Worm (Caenorhabditis elegans): ENCODE results near the gene F46G10.1.

Gene F46G10.1

DNA sequence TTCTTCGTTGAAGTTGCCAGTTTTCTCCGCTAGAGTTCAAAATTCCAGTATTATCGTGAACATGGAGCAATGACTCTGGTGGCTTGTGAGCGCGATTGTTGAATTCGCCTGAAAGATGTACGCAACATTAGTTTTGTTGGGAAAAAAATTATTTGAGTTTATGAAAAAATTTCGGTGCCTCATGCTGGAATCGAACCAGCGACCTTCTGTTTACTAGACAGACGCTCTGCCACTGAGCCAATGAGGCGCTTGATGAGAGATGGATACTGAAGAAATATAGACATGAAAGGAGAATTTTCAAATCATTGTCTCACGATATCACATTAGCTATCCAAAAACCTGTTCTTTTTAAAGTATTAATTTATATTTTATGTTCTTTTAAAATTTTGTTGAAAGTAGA, 28.1 kb downstream of the F46G10.1 start:
- TF ChIP-seq sox-4 (tag; optimal IDR thresholded peaks at IDR 0.05): no peak
- no peak for TF ChIP-seq fkh-6 (tag; optimal IDR thresholded peaks at IDR 0.05)
- TF ChIP-seq elt-4 (tag; optimal IDR thresholded peaks at IDR 0.05): no peak
- no peak for TF ChIP-seq sox-2 (GFP tag; IDR thresholded peaks at IDR 0.05)
- TF ChIP-seq rnt-1 (tag; optimal IDR thresholded peaks at IDR 0.05): no peak
- TF ChIP-seq C08G9.2 (tag; optimal IDR thresholded peaks at IDR 0.05): no peak
- TF ChIP-seq hlh-8 (tag; optimal IDR thresholded peaks at IDR 0.05): no peak
- TF ChIP-seq fax-1 (tag; optimal IDR thresholded peaks at IDR 0.05): no peak
- TF ChIP-seq tbx-2 (tag; optimal IDR thresholded peaks at IDR 0.05): no peak
- no peak for TF ChIP-seq ceh-48 (tag; optimal IDR thresholded peaks at IDR 0.05)
- TF ChIP-seq F13H6.1 (tag; optimal IDR thresholded peaks at IDR 0.05): no peak
- TF ChIP-seq pat-9 (tag; optimal IDR thresholded peaks at IDR 0.05): no peak
- no peak for TF ChIP-seq npax-4 (tag; optimal IDR thresholded peaks at IDR 0.05)
- no peak for TF ChIP-seq zip-5 (tag; optimal IDR thresholded peaks at IDR 0.05)
- TF ChIP-seq lim-6 (tag; optimal IDR thresholded peaks at IDR 0.05): no peak
- no peak for TF ChIP-seq nfya-1 (tag; optimal IDR thresholded peaks at IDR 0.05)
- TF ChIP-seq unc-55 (GFP tag; optimal IDR thresholded peaks at IDR 0.05): no peak
- TF ChIP-seq pha-4 (tag; optimal IDR thresholded peaks at IDR 0.05): no peak
- TF ChIP-seq hlh-13 (GFP tag; optimal IDR thresholded peaks at IDR 0.05): no peak

ce11 chrX:13278876-13279275, 32.7 kb downstream of the F46G10.1 start, which contains the start of gene phf-33:
Gene phf-33, minus strand, starts transcription at chrX:13278976.
- TF ChIP-seq tbx-2 (tag; optimal IDR thresholded peaks at IDR 0.05): no peak
- TF ChIP-seq unc-86 (tag; optimal IDR thresholded peaks at IDR 0.05): no peak

DNA sequence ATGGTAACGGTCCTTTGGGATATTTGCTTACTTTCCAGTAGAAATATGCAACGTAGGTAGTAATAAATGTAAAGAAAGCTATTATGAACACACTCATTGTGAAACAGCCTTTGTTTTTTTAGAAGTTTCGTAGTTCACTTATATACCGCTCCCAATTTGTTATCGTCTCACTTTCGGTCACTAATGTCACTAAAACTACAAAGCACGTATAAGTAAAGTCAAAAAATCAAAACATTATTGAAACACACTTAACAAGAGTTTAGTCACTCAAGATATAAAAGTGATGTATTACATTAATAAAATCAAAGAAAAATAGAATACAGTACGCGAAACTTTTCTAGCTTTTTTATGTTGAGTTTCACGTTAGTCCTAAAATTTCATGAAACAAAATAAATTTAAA, 37.5 kb downstream of the F46G10.1 start, which contains the start of gene cyp-14A3:
Gene cyp-14A3 (minus strand): TSS at position 101 of the 400 bp plus-strand sequence.
- no peak for TF ChIP-seq unc-3 (GFP tag; conservative IDR thresholded peaks at IDR 0.05)
- no peak for TF ChIP-seq unc-3 (tag; optimal IDR thresholded peaks at IDR 0.05)
- TF ChIP-seq ceh-14 (tag; optimal IDR thresholded peaks at IDR 0.05): no peak
- no peak for TF ChIP-seq C38D4.7 (GFP tag; optimal IDR thresholded peaks at IDR 0.05)
- TF ChIP-seq nhr-232 (tag; optimal IDR thresholded peaks at IDR 0.05): no peak

- TF ChIP-seq pag-3 (tag; optimal IDR thresholded peaks at IDR 0.05; ENCODE audit: borderline replicate concordance) (no peak), unc-42 (tag; optimal IDR thresholded peaks at IDR 0.05) (no peak), ceh-19 (GFP tag; optimal IDR thresholded peaks at IDR 0.05) (no peak), npax-4 (tag; optimal IDR thresholded peaks at IDR 0.05) (no peak), ceh-24 (tag; optimal IDR thresholded peaks at IDR 0.05) (no peak), C38D4.7 (GFP tag; optimal IDR thresholded peaks at IDR 0.05) (no peak), mec-3 (tag; optimal IDR thresholded peaks at IDR 0.05; ENCODE audit: borderline replicate concordance) (no peak), Y22D7AL.16 (tag; optimal IDR thresholded peaks at IDR 0.05) (no peak), ceh-18 (tag; optimal IDR thresholded peaks at IDR 0.05) (no peak), nfya-1 (tag; optimal IDR thresholded peaks at IDR 0.05) (no peak), lin-11 (tag; optimal IDR thresholded peaks at IDR 0.05) (no peak), lim-6 (tag; optimal IDR thresholded peaks at IDR 0.05) (no peak)
These were observed 42.0 kb downstream of the F46G10.1 start, which contains the start of gene cyp-14A2 for ce11 chrX:13269586-13269985. Gene cyp-14A2, minus strand, starts transcription at chrX:13269686.

DNA sequence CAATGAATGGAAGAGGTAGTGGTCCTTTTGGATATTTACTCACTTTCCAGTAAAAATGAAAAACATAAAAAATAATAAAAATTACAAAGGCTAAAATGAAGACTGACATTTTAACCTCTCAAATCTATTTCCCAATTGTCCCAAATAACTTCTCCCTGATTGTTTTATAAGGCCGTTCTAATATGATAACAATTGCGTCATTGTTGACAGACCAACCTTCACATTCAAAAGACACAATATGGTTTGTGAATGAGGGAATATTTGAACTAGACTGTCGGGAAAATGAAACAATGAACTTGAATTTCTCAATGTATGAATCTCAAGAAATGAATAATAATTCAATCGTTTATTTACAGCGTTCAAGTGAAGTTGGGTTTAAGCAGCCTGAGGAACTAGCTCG, 44.3 kb downstream of the F46G10.1 start, which contains the start of gene cyp-14A1:
Gene cyp-14A1 (minus strand): TSS at position 126 of the 400 bp plus-strand sequence.
- TF ChIP-seq lin-11 (tag; optimal IDR thresholded peaks at IDR 0.05) (no peak), ttx-3 (tag; optimal IDR thresholded peaks at IDR 0.05) (no peak)
